Fruit fly (Drosophila melanogaster): ENCODE measurements around the gene CG8519.

CG8519 gene

DNA sequence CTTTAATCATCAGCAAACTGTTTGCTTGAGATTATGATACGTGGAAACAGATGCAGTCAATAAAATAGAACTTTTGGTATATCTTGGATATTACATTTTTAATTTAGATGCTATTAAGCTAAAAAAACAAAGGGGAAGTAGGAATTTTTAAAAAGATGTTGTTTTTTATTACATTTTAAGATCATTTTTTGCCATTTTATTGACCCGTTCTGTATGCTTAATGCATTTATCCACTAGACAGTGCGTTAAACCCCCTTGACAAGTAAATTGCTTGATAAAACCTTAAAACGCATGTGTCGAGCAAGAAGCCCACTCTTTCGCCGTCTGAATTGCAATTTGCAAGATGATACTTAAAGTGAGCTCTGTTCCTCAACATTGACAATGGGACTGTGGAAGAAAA, 11.5 kb upstream of the CG8519 start (continued):
- TF ChIP-seq so (GFP tag; IDR thresholded peaks at IDR 0.05) (no peak), Drgx (GFP tag; IDR thresholded peaks at IDR 0.05) (peak; percentile 42), fd96Cb (tag; optimal IDR thresholded peaks at IDR 0.05) (no peak), CG9727 (GFP tag; optimal IDR thresholded peaks at IDR 0.05) (no peak), Hr51 (GFP tag; optimal IDR thresholded peaks at IDR 0.05) (peak in 1 of 2 experiments; percentile 29), dysf (GFP tag; IDR thresholded peaks at IDR 0.05) (0 out of 3 replicates have a peak, but pooled peaks have one; percentile 31), ci (GFP tag; IDR thresholded peaks at IDR 0.05) (no peak)

DNA sequence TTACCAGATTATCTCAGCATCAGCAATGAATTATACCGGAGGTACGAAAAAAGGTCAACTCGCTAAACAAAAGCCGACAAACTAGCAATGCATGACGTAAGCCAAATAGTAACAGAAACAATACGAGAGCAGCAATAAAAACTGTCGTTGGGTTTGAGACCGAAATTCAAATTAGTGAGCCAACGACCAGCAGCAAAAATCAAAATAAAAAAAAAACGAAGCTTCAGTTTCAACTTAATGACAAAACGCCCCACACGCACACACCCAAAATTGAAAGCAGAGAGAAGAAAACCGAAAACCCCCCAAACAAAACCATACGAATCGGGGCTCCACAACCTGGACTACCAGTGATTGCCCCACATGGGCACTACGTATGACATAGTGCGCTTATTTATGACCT, 10.5 kb upstream of the CG8519 start:
- no peak for TF ChIP-seq CG9876 (GFP tag; optimal IDR thresholded peaks at IDR 0.05)
- peak; percentile 13 for TF ChIP-seq pros (GFP tag; optimal IDR thresholded peaks at IDR 0.05)
- peak; percentile 18 for TF ChIP-seq CG34376 (GFP tag; optimal IDR thresholded peaks at IDR 0.05)
- no peak for TF ChIP-seq Xrp1 (GFP tag; IDR thresholded peaks at IDR 0.05)
- no peak for TF ChIP-seq fru (optimal IDR thresholded peaks at IDR 0.05)
- no peak for TF ChIP-seq Fer3 (tag; optimal IDR thresholded peaks at IDR 0.05)
- TF ChIP-seq Hand (GFP tag; optimal IDR thresholded peaks at IDR 0.05), result no peak
- peak; percentile 54; the same call in 1 of the 2 replicates for TF ChIP-seq vvl (GFP tag; IDR thresholded peaks at IDR 0.05)
- no peak for TF ChIP-seq Ada2b (GFP tag; IDR thresholded peaks at IDR 0.05)
- TF ChIP-seq Abd-B (GFP tag; optimal IDR thresholded peaks at IDR 0.05), result peak; percentile 47
- TF ChIP-seq Pdp1 (GFP tag; optimal IDR thresholded peaks at IDR 0.05), result peak in 1 of 2 experiments; percentile 76
- TF ChIP-seq chinmo (GFP tag; IDR thresholded peaks at IDR 0.05; ENCODE audit: partially characterized antibody), result peak; percentile 68; the same call in 1 of the 4 replicates
- TF ChIP-seq Awh (GFP tag; IDR thresholded peaks at IDR 0.05), result 0 out of 2 replicates have a peak, but pooled peaks have one; percentile 49
- TF ChIP-seq Hr39 (optimal IDR thresholded peaks at IDR 0.05), result no peak
- TF ChIP-seq Antp (GFP tag; optimal IDR thresholded peaks at IDR 0.05), result no peak
- no peak for TF ChIP-seq ase (GFP tag; IDR thresholded peaks at IDR 0.05)
- 0 out of 3 replicates have a peak, but pooled peaks have one; percentile 23 for TF ChIP-seq vnd (GFP tag; IDR thresholded peaks at IDR 0.05; ENCODE audit: partially characterized antibody)
- TF ChIP-seq Dbx (GFP tag; IDR thresholded peaks at IDR 0.05), result 0 out of 3 replicates have a peak, but pooled peaks have one; percentile 9
- TF ChIP-seq Hr78 (GFP tag; optimal IDR thresholded peaks at IDR 0.05), result peak in 1 of 2 experiments; percentile 80
- TF ChIP-seq exex (tag; optimal IDR thresholded peaks at IDR 0.05), result no peak
- no peak for TF ChIP-seq CG12071 (GFP tag; optimal IDR thresholded peaks at IDR 0.05)
- TF ChIP-seq Hr3 (GFP tag; optimal IDR thresholded peaks at IDR 0.05), result no peak
- no peak for TF ChIP-seq CG18262 (tag; optimal IDR thresholded peaks at IDR 0.05)
- TF ChIP-seq E2f1 (GFP tag; IDR thresholded peaks at IDR 0.05), result no peak
- no peak for TF ChIP-seq CG6654 (GFP tag; optimal IDR thresholded peaks at IDR 0.05)
- no peak for TF ChIP-seq Rx (GFP tag; IDR thresholded peaks at IDR 0.05)
- TF ChIP-seq rib (GFP tag; IDR thresholded peaks at IDR 0.05), result no peak
- no peak for TF ChIP-seq CG2202 (tag; optimal IDR thresholded peaks at IDR 0.05)
- TF ChIP-seq sqz (GFP tag; optimal IDR thresholded peaks at IDR 0.05), result peak; percentile 57
- no peak for TF ChIP-seq CG11560 (tag; IDR thresholded peaks at IDR 0.05)
- TF ChIP-seq mld (GFP tag; IDR thresholded peaks at IDR 0.05; ENCODE audit: partially characterized antibody), result no peak
- TF ChIP-seq ssp (GFP tag; IDR thresholded peaks at IDR 0.05), result no peak
- TF ChIP-seq esg (GFP tag; conservative IDR thresholded peaks at IDR 0.05), result no peak
- TF ChIP-seq CG10431 (GFP tag; optimal IDR thresholded peaks at IDR 0.05), result no peak
- TF ChIP-seq CG13894 (tag; optimal IDR thresholded peaks at IDR 0.05), result peak; percentile 68
- TF ChIP-seq abd-A (tag; optimal IDR thresholded peaks at IDR 0.05), result peak; percentile 87
- peak; percentile 44 for TF ChIP-seq sug (tag; optimal IDR thresholded peaks at IDR 0.05)

Measured in whole organism, embryonic.